Worm (Caenorhabditis elegans) whole organism, L2 larva: ENCODE results near the gene Y39A1A.18.

Source experiments
- ZK546.5 ChIP-seq: sonication (generic microtip); optimal IDR thresholded peaks from 2 replicates; lab custom pipeline; 2017; ENCODE audit warnings: missing biosample characterization, missing genetic modification characterization
- ama-1 ChIP-seq: fragments of 150-350 bp; optimal IDR thresholded peaks from 2 replicates; lab custom pipeline; 2018; ENCODE audit warnings: inconsistent platforms
- lin-13 ChIP-seq: fragments of 150-350 bp; optimal IDR thresholded peaks from 2 replicates; lab custom pipeline; 2014; ENCODE audit warnings: missing biosample characterization, missing genetic modification reagents, missing genetic modification characterization
- nhr-11 ChIP-seq: fragments of 150-350 bp; optimal IDR thresholded peaks from 2 replicates; lab custom pipeline; 2014; ENCODE audit warnings: missing biosample characterization, missing genetic modification characterization
- nhr-21 ChIP-seq: fragments of 150-350 bp; optimal IDR thresholded peaks from 2 replicates; lab custom pipeline; 2014; ENCODE audit warnings: missing biosample characterization, missing genetic modification characterization
- nhr-25 ChIP-seq: fragments of 150-350 bp; sonication (generic microtip); optimal IDR thresholded peaks from 3 replicates; lab custom pipeline; 2014; ENCODE audit warnings: missing biosample characterization, missing genetic modification characterization
- nhr-77 ChIP-seq: fragments of 150-350 bp; optimal IDR thresholded peaks from 2 replicates; lab custom pipeline; 2014; ENCODE audit warnings: missing biosample characterization, missing genetic modification characterization
- sem-4 ChIP-seq: fragments of 150-350 bp; optimal IDR thresholded peaks from 2 replicates; lab custom pipeline; 2014; ENCODE audit warnings: missing biosample characterization, missing genetic modification reagents, missing genetic modification characterization
- unc-62 ChIP-seq: fragments of 150-350 bp; optimal IDR thresholded peaks from 2 replicates; lab custom pipeline; 2014; ENCODE audit warnings: missing biosample characterization, missing genetic modification reagents, missing genetic modification characterization
- ztf-11 ChIP-seq: sonication (generic microtip); optimal IDR thresholded peaks from 2 replicates; lab custom pipeline; 2017; ENCODE audit warnings: missing biosample characterization, missing genetic modification characterization

ce11 chrIII:10739902-10740301, 45.6 kb upstream of the Y39A1A.18 start:
- TF ChIP-seq ztf-11 (tag; lab: Kevin White, UChicago) (no peak), lin-13 (GFP tag; lab: Kevin White, UChicago) (peak; percentile 9), sem-4 (tag; lab: Kevin White, UChicago) (no peak), nhr-25 (tag; lab: Kevin White, UChicago) (peak; percentile 6), unc-62 (GFP tag; lab: Kevin White, UChicago) (no peak), nhr-77 (tag; lab: Kevin White, UChicago) (no peak), nhr-11 (tag; lab: Kevin White, UChicago) (no peak), ZK546.5 (tag; lab: Kevin White, UChicago) (no peak), ama-1 (lab: Kevin White, UChicago) (peak; percentile 54), nhr-21 (tag; lab: Kevin White, UChicago) (no peak)
